Worm (Caenorhabditis elegans): ENCODE data around the gene C14A6.5.

ce11 chrV:18163434-18163833 lies 1.2 kb downstream of the C14A6.5 start:
- TF ChIP-seq elt-3 (tag; optimal IDR thresholded peaks at IDR 0.05) (no peak), mep-1 (tag; optimal IDR thresholded peaks at IDR 0.05) (no peak), unc-86 (tag; optimal IDR thresholded peaks at IDR 0.05) (no peak), nhr-77 (tag; optimal IDR thresholded peaks at IDR 0.05) (no peak), snpc-4 (tag; optimal IDR thresholded peaks at IDR 0.05) (no peak), ceh-82 (tag; optimal IDR thresholded peaks at IDR 0.05) (no peak), hpl-2 (GFP tag; optimal IDR thresholded peaks at IDR 0.05) (no peak), nhr-12 (tag; optimal IDR thresholded peaks at IDR 0.05) (no peak), blmp-1 (tag; optimal IDR thresholded peaks at IDR 0.05) (no peak), dpl-1 (GFP tag; optimal IDR thresholded peaks at IDR 0.05) (no peak), hlh-17 (GFP tag; optimal IDR thresholded peaks at IDR 0.05; ENCODE audit: borderline replicate concordance) (no peak), fos-1 (tag; optimal IDR thresholded peaks at IDR 0.05) (no peak), unc-30 (tag; optimal IDR thresholded peaks at IDR 0.05) (no peak), ceh-63 (GFP tag; optimal IDR thresholded peaks at IDR 0.05) (no peak)
